Fruit fly (Drosophila melanogaster): ENCODE data around the gene CG4186.

CG4186 gene

dm6 chr3L:20792693-20793092 is 23.3 kb downstream of the CG4186 start, which contains the start of gene Six4 (continued):
- TF ChIP-seq zf30C (GFP tag; optimal IDR thresholded peaks at IDR 0.05) (no peak), peb (GFP tag; IDR thresholded peaks at IDR 0.05) (no peak), cwo (GFP tag; optimal IDR thresholded peaks at IDR 0.05) (no peak), CG31365 (tag; optimal IDR thresholded peaks at IDR 0.05) (no peak), Blimp-1 (GFP tag; optimal IDR thresholded peaks at IDR 0.05) (no peak), Hr51 (GFP tag; optimal IDR thresholded peaks at IDR 0.05) (no peak), p53 (GFP tag; optimal IDR thresholded peaks at IDR 0.05) (no peak), Mes4 (GFP tag; optimal IDR thresholded peaks at IDR 0.05) (no peak), CG17359 (tag; optimal IDR thresholded peaks at IDR 0.05) (no peak), Deaf1 (tag; optimal IDR thresholded peaks at IDR 0.05) (no peak), CG3163 (GFP tag; optimal IDR thresholded peaks at IDR 0.05) (no peak), CG32767 (GFP tag; IDR thresholded peaks at IDR 0.05) (no peak), CG7963 (GFP tag; IDR thresholded peaks at IDR 0.05; ENCODE audit: partially characterized antibody) (no peak), pzg (GFP tag; optimal IDR thresholded peaks at IDR 0.05) (no peak), CG13424 (tag; optimal IDR thresholded peaks at IDR 0.05) (no peak), GATAe (GFP tag; conservative IDR thresholded peaks at IDR 0.05) (no peak), CG15011 (GFP tag; optimal IDR thresholded peaks at IDR 0.05) (no peak), corto (GFP tag; optimal IDR thresholded peaks at IDR 0.05) (no peak), CG34422 (GFP tag; IDR thresholded peaks at IDR 0.05) (no peak), CG13123 (GFP tag; optimal IDR thresholded peaks at IDR 0.05) (no peak), bbx (GFP tag; IDR thresholded peaks at IDR 0.05; ENCODE audit: partially characterized antibody) (no peak), gt (GFP tag; IDR thresholded peaks at IDR 0.05) (no peak), CG3838 (GFP tag; optimal IDR thresholded peaks at IDR 0.05) (no peak), B-H1 (GFP tag; IDR thresholded peaks at IDR 0.05) (no peak), pfk (GFP tag; optimal IDR thresholded peaks at IDR 0.05) (peak; percentile 99), Kr (GFP tag; optimal IDR thresholded peaks at IDR 0.05) (peak; percentile 54), grn (GFP tag; optimal IDR thresholded peaks at IDR 0.05) (no peak), CG9609 (GFP tag; optimal IDR thresholded peaks at IDR 0.05) (no peak), CG15601 (tag; optimal IDR thresholded peaks at IDR 0.05) (no peak), CHES-1-like (GFP tag; optimal IDR thresholded peaks at IDR 0.05) (no peak), C15 (GFP tag; IDR thresholded peaks at IDR 0.05) (no peak), pho (GFP tag; optimal IDR thresholded peaks at IDR 0.05) (no peak), CG10959 (GFP tag; IDR thresholded peaks at IDR 0.05) (no peak), crol (GFP tag; IDR thresholded peaks at IDR 0.05) (no peak), sug (tag; optimal IDR thresholded peaks at IDR 0.05) (no peak), CG12071 (GFP tag; optimal IDR thresholded peaks at IDR 0.05) (no peak), tap (tag; optimal IDR thresholded peaks at IDR 0.05) (no peak), CG10209 (GFP tag; optimal IDR thresholded peaks at IDR 0.05) (no peak), CG12744 (GFP tag; optimal IDR thresholded peaks at IDR 0.05) (no peak), Aef1 (GFP tag; IDR thresholded peaks at IDR 0.05) (no peak), CG16813 (GFP tag; IDR thresholded peaks at IDR 0.05; ENCODE audit: partially characterized antibody) (no peak), MESR4 (GFP tag; optimal IDR thresholded peaks at IDR 0.05) (no peak), CG2116 (GFP tag; optimal IDR thresholded peaks at IDR 0.05) (no peak), usp (GFP tag; optimal IDR thresholded peaks at IDR 0.05) (no peak), CG6854 (GFP tag; optimal IDR thresholded peaks at IDR 0.05) (no peak), CG17612 (GFP tag; IDR thresholded peaks at IDR 0.05) (no peak), CG1603 (tag; optimal IDR thresholded peaks at IDR 0.05) (peak; percentile 5), amos (GFP tag; IDR thresholded peaks at IDR 0.05; ENCODE audit: partially characterized antibody) (no peak), mam (GFP tag; optimal IDR thresholded peaks at IDR 0.05) (no peak), dan (GFP tag; IDR thresholded peaks at IDR 0.05) (no peak), Poxn (GFP tag; IDR thresholded peaks at IDR 0.05) (no peak), mirr (GFP tag; optimal IDR thresholded peaks at IDR 0.05) (no peak)
